Worm (Caenorhabditis elegans): ENCODE measurements around the gene clec-68.

DNA sequence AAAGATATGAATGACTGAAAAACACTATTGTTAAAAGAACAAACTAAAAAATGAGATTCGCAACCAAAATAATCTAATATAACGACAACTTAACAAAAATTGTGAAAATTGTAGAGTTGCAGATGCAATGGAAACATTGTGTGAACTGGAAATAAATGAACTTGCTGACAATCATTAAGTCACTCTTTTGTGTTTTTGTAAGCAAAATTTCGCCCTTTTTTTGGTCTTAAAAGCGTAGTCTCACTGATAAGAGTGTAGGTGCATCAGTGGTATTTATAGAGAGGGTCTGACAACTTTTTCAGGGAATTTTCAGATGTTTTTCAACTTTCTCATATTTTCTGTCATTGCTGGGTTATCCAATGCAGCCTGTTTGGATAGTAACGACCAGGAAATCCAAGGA lies at the start of gene clec-68:
- TF ChIP-seq B0310.2 (tag; optimal IDR thresholded peaks at IDR 0.05) (no peak), ama-1 (optimal IDR thresholded peaks at IDR 0.05) (no peak), F13C5.2 (tag; optimal IDR thresholded peaks at IDR 0.05) (no peak), tra-4 (tag; optimal IDR thresholded peaks at IDR 0.05) (no peak), pes-1 (GFP tag; IDR thresholded peaks at IDR 0.05) (no peak), hmg-4 (GFP tag; optimal IDR thresholded peaks at IDR 0.05) (no peak), ets-7 (tag; optimal IDR thresholded peaks at IDR 0.05) (no peak), hmbx-1 (tag; optimal IDR thresholded peaks at IDR 0.05) (no peak)

Data from whole organism, early embryonic.